Worm (Caenorhabditis elegans) whole organism, L1 larva: Measurements from ENCODE around the gene F19B2.6.
A peak's percentile ranks its signal among the peaks of the same experiment; 100 is the strongest.

Experiments
- C16A3.4 ChIP-seq: fragments of 150-350 bp; optimal IDR thresholded peaks from 2 replicates; lab custom pipeline; 2014; ENCODE audit warnings: missing biosample characterization, missing genetic modification characterization
- F16B12.6 ChIP-seq: fragments of 150-350 bp; optimal IDR thresholded peaks from 2 replicates; lab custom pipeline; 2014; ENCODE audit warnings: missing biosample characterization, missing genetic modification characterization
- aly-2 ChIP-seq: fragments of 150-350 bp; optimal IDR thresholded peaks from 2 replicates; lab custom pipeline; 2014; ENCODE audit warnings: missing biosample characterization, missing genetic modification characterization
- ceh-90 ChIP-seq: sonication (generic microtip); optimal IDR thresholded peaks from 2 replicates; lab custom pipeline; 2016; ENCODE audit warnings: missing genetic modification characterization, missing compliant biosample characterization
- ces-1 ChIP-seq: fragments of 150-350 bp; optimal IDR thresholded peaks from 2 replicates; lab custom pipeline; 2014; ENCODE audit warnings: missing biosample characterization, missing genetic modification reagents, missing genetic modification characterization
- efl-3 ChIP-seq: fragments of 200-800 bp; sonication (Bioruptor generic); optimal IDR thresholded peaks from 2 replicates; lab custom pipeline; 2018; ENCODE audit warnings: mild to moderate bottlenecking, missing genetic modification characterization, missing compliant biosample characterization
- egl-27 ChIP-seq, 2 experiments: fragments of 150-350 bp in 1 of 2; sonication (generic microtip); optimal IDR thresholded peaks; 3 replicates each; lab custom pipeline; 2017 to 2018; ENCODE audit warnings: missing biosample characterization in 2 of 2, missing genetic modification characterization in 2 of 2, missing genetic modification reagents in 2 of 2
- fkh-10 ChIP-seq: sonication (generic microtip); optimal IDR thresholded peaks from 2 replicates; lab custom pipeline; 2017; ENCODE audit warnings: missing biosample characterization, missing genetic modification reagents, missing genetic modification characterization
- grh-1 ChIP-seq: fragments of 200-800 bp; sonication (Bioruptor generic); IDR thresholded peaks from 2 replicates; pipeline ENCODE4 v1.3.6; 2022; ENCODE audit warnings: missing genetic modification reagents, missing genetic modification characterization, missing compliant biosample characterization
- lin-15B ChIP-seq: fragments of 150-350 bp; sonication (generic microtip); optimal IDR thresholded peaks from 3 replicates; lab custom pipeline; 2014; ENCODE audit warnings: missing biosample characterization, missing genetic modification characterization
- lin-35 ChIP-seq, 2 experiments: fragments of 150-350 bp; optimal IDR thresholded peaks; 2 replicates each; lab custom pipeline; 2014; ENCODE audit warnings: missing biosample characterization in 2 of 2, missing genetic modification characterization in 2 of 2, missing genetic modification reagents in 2 of 2
- lin-39 ChIP-seq: fragments of 150-350 bp; optimal IDR thresholded peaks from 2 replicates; lab custom pipeline; 2014; ENCODE audit warnings: missing biosample characterization, missing genetic modification reagents, missing genetic modification characterization
- nhr-12 ChIP-seq: sonication (generic microtip); optimal IDR thresholded peaks from 2 replicates; lab custom pipeline; 2017; ENCODE audit warnings: missing biosample characterization, missing genetic modification characterization
- nhr-20 ChIP-seq: sonication (generic microtip); optimal IDR thresholded peaks from 2 replicates; lab custom pipeline; 2016; ENCODE audit warnings: mild to moderate bottlenecking, missing genetic modification characterization, missing compliant biosample characterization
- nhr-84 ChIP-seq: sonication (generic microtip); optimal IDR thresholded peaks from 2 replicates; lab custom pipeline; 2017; ENCODE audit warnings: missing biosample characterization, missing genetic modification characterization
- nhr-85 ChIP-seq: sonication (generic microtip); peaks from one replicate; lab custom pipeline; 2016; ENCODE audit warnings: missing genetic modification characterization, inconsistent platforms, missing compliant biosample characterization
- nhr-90 ChIP-seq: sonication (generic microtip); optimal IDR thresholded peaks from 2 replicates; lab custom pipeline; 2016; ENCODE audit warnings: mild to moderate bottlenecking, missing genetic modification characterization, missing compliant biosample characterization; ENCODE audit not compliant: poor library complexity
- sptf-1 ChIP-seq: fragments of 150-350 bp; optimal IDR thresholded peaks from 2 replicates; lab custom pipeline; 2014; ENCODE audit warnings: missing biosample characterization, missing genetic modification characterization
- vab-15 ChIP-seq: sonication (generic microtip); optimal IDR thresholded peaks from 2 replicates; lab custom pipeline; 2017; ENCODE audit warnings: missing genotype, mild to moderate bottlenecking, missing genetic modification characterization, missing compliant biosample characterization
- xbp-1 ChIP-seq: sonication (generic microtip); optimal IDR thresholded peaks from 2 replicates; lab custom pipeline; 2016; ENCODE audit warnings: missing genetic modification characterization, missing compliant biosample characterization
- ztf-4 ChIP-seq: fragments of 150-350 bp; optimal IDR thresholded peaks from 2 replicates; lab custom pipeline; 2014; ENCODE audit warnings: missing biosample characterization, missing genetic modification characterization

F19B2.6 gene

DNA sequence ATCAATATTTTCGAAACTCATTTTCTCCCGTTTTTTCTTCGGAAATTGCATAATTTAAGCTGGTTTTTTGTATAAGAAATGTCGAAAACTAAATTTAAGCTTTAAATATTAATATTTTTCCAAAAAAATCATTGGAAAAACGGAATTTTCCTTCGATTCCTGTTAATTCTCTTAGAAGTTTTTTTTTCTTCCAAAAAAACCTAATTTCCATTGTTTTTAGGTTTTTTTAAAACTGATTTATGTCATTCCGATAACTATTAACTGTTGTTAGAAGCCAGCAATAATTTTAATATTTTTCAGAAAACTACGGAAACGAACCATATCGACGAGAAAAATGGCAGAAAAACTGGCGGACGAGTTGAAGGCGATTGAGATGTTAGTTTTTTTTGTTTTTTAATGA is 43.0 kb downstream of the F19B2.6 start, which contains the start of gene fbxa-114:
Gene fbxa-114, plus strand, starts transcription at position 301 of the 400 bp plus-strand sequence.
- peak; percentile 7 for TF ChIP-seq nhr-85 (tag; lab: Kevin White, UChicago)
- no peak for TF ChIP-seq ceh-90 (tag; lab: Kevin White, UChicago)
- TF ChIP-seq xbp-1 (tag; lab: Kevin White, UChicago), result no peak
- TF ChIP-seq nhr-90, result no peak

DNA sequence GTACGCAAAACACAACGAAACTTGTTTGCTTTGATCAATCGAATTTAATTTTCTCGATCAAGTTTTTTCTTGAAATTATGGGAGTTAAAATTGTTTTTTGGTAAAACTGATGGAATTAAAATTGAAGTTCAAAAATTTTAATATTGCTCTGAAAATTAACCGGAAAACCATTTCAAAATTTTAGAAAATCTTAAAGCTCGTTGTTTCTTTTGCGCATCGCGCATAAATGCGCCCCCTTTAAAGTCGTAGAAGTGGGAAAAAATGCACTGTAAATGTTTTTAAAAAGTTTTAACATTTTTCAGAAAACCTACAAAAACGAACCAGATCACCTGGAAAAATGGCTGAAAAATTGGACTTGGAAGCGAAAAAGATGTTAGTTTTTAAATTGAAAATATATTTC is 44.8 kb downstream of the F19B2.6 start, which contains the start of gene fbxa-113:
Gene fbxa-113, plus strand, starts transcription at position 301 of the 400 bp plus-strand sequence.
- TF ChIP-seq ces-1 (GFP tag; lab: Kevin White, UChicago) (no peak), grh-1 (GFP tag; lab: Robert Waterston, UW) (no peak), efl-3 (GFP tag; lab: Kevin White, UChicago) (no peak), aly-2 (no peak), nhr-90 (no peak), lin-35 (GFP tag; optimal IDR thresholded peaks at IDR 0.05; lab: Kevin White, UChicago) (no peak), egl-27 (tag; optimal IDR thresholded peaks at IDR 0.05; lab: Kevin White, UChicago) (no peak), nhr-84 (no peak), C16A3.4 (tag; lab: Kevin White, UChicago) (no peak), ztf-4 (tag; lab: Kevin White, UChicago) (no peak), sptf-1 (tag; lab: Kevin White, UChicago) (no peak), vab-15 (no peak)
- TF ChIP-seq, all 84 proteins: peak for 0

DNA sequence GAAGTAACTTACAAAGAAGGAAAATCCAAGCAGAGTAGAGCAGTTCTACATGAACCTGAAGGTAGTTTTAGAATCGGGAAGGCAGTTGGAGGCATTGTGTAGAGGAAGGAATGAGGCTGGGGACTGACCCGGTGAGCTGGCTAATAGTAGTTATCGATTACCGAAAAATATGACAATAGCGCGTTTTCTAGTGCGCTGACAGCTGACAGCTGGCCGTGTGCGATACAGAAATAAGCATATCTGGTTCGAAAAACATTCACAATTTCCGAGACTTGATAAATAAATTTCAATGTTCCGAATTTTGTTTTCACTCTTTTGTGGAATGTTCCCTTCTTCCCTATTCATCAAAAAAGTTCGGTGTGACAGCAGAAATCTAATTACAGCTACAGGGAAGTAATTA is 47.8 kb downstream of the F19B2.6 start, which contains the start of the genes fbxb-59 and srbc-34:
Gene fbxb-59, minus strand, starts transcription at position 101 of the 400 bp plus-strand sequence.
Gene srbc-34, plus strand, starts transcription at position 233 of the 400 bp plus-strand sequence.
- TF ChIP-seq F16B12.6 (tag; lab: Kevin White, UChicago) (no peak), fkh-10 (GFP tag; lab: Kevin White, UChicago) (no peak), ceh-90 (tag; lab: Kevin White, UChicago) (no peak), lin-15B (tag; lab: Kevin White, UChicago) (no peak), nhr-12 (tag; lab: Kevin White, UChicago) (no peak), lin-39 (tag; lab: Kevin White, UChicago) (no peak), nhr-20 (no peak)
